Fruit fly (Drosophila melanogaster) S2 (cell line): ENCODE data around the gene CG14143.

ENCODE experiments used
- CG8478 ChIP-seq: fragments of >200 bp; optimal IDR thresholded peaks from 2 replicates; lab custom pipeline; 2018
- CTCF ChIP-seq, 2 experiments: fragments of >200 bp; optimal IDR thresholded peaks; 2 replicates each; lab custom pipeline; 2018

- TF ChIP-seq CTCF (optimal IDR thresholded peaks at IDR 0.05; lab: Kevin White, UChicago) (no peak), CG8478 (lab: Kevin White, UChicago) (no peak)
Observed at dm6 chr3L:11109454-11109853, 25.3 kb upstream of the CG14143 start, which contains the start of the genes CG34012 and emei.
